Worm (Caenorhabditis elegans) whole organism, L1 larva: ENCODE data around the gene nadk-1.

Experiments
- C04F5.9 ChIP-seq: sonication (generic microtip); optimal IDR thresholded peaks from 2 replicates; lab custom pipeline; 2016; ENCODE audit warnings: missing genetic modification characterization, missing compliant biosample characterization
- C16A3.4 ChIP-seq: fragments of 150-350 bp; optimal IDR thresholded peaks from 2 replicates; lab custom pipeline; 2014; ENCODE audit warnings: missing biosample characterization, missing genetic modification characterization
- C34B4.2 ChIP-seq: sonication (generic microtip); optimal IDR thresholded peaks from 2 replicates; lab custom pipeline; 2017; ENCODE audit warnings: mild to moderate bottlenecking, missing genetic modification characterization, missing compliant biosample characterization
- aly-2 ChIP-seq: fragments of 150-350 bp; optimal IDR thresholded peaks from 2 replicates; lab custom pipeline; 2014; ENCODE audit warnings: missing biosample characterization, missing genetic modification characterization
- ceh-63 ChIP-seq: fragments of 200-800 bp; sonication (Bioruptor generic); optimal IDR thresholded peaks from 2 replicates; lab custom pipeline; 2018; ENCODE audit warnings: mild to moderate bottlenecking, missing genetic modification characterization, missing compliant biosample characterization
- ceh-82 ChIP-seq, 3 experiments: fragments of 150-350 bp in 1 of 3; sonication (generic microtip) in 2 of 3; optimal IDR thresholded peaks; 2 replicates each; lab custom pipeline; 2014 to 2017; ENCODE audit warnings: missing biosample characterization in 3 of 3, missing genetic modification characterization in 3 of 3
- ceh-88 ChIP-seq: fragments of 200-800 bp; sonication (Bioruptor generic); IDR thresholded peaks from 2 replicates; pipeline ENCODE4 v1.3.6; 2022; ENCODE audit warnings: missing genetic modification characterization, missing compliant biosample characterization
- ceh-90 ChIP-seq: sonication (generic microtip); optimal IDR thresholded peaks from 2 replicates; lab custom pipeline; 2016; ENCODE audit warnings: missing genetic modification characterization, missing compliant biosample characterization
- ces-1 ChIP-seq: fragments of 150-350 bp; optimal IDR thresholded peaks from 2 replicates; lab custom pipeline; 2014; ENCODE audit warnings: missing biosample characterization, missing genetic modification reagents, missing genetic modification characterization
- dsc-1 ChIP-seq: sonication (generic microtip); optimal IDR thresholded peaks from 2 replicates; lab custom pipeline; 2016; ENCODE audit warnings: mild to moderate bottlenecking, missing genetic modification characterization, missing compliant biosample characterization
- efl-1 ChIP-seq, 4 experiments: fragments of 150-350 bp; optimal IDR thresholded peaks in 3 of 4; peaks in 1 of 4; 1 replicate in 1 of 4; 2 replicates in 3 of 4; lab custom pipeline; 2014; ENCODE audit warnings: missing biosample characterization in 2 of 4, missing genetic modification characterization in 2 of 4, missing genetic modification reagents in 2 of 4
- egl-27 ChIP-seq, 2 experiments: fragments of 150-350 bp in 1 of 2; sonication (generic microtip); optimal IDR thresholded peaks; 3 replicates each; lab custom pipeline; 2017 to 2018; ENCODE audit warnings: missing biosample characterization in 2 of 2, missing genetic modification characterization in 2 of 2, missing genetic modification reagents in 2 of 2
- elt-2 ChIP-seq: sonication (generic microtip); optimal IDR thresholded peaks from 2 replicates; lab custom pipeline; 2016; ENCODE audit warnings: missing genetic modification characterization, mild to moderate bottlenecking, inconsistent platforms, missing compliant biosample characterization, missing genetic modification reagents
- elt-3 ChIP-seq, 6 experiments: fragments of 150-350 bp in 1 of 6; sonication (generic microtip); optimal IDR thresholded peaks; 2 replicates each; lab custom pipeline; 2017 to 2018; ENCODE audit warnings: missing biosample characterization in 6 of 6, missing genetic modification characterization in 6 of 6, inconsistent platforms in 1 of 6
- fkh-10 ChIP-seq: sonication (generic microtip); optimal IDR thresholded peaks from 2 replicates; lab custom pipeline; 2017; ENCODE audit warnings: missing biosample characterization, missing genetic modification reagents, missing genetic modification characterization
- hlh-17 ChIP-seq: fragments of 200-800 bp; sonication (Bioruptor generic); optimal IDR thresholded peaks from 2 replicates; lab custom pipeline; 2018; ENCODE audit warnings: missing genetic modification characterization, mild to moderate bottlenecking, missing compliant biosample characterization, moderate library complexity, borderline replicate concordance
- hpl-2 ChIP-seq: fragments of 150-350 bp; optimal IDR thresholded peaks from 2 replicates; lab custom pipeline; 2014; ENCODE audit warnings: missing biosample characterization, missing genetic modification reagents, missing genetic modification characterization
- irx-1 ChIP-seq: sonication (generic microtip); optimal IDR thresholded peaks from 2 replicates; lab custom pipeline; 2016; ENCODE audit warnings: missing genetic modification characterization, missing compliant biosample characterization
- isw-1 ChIP-seq: fragments of 200-800 bp; sonication (Bioruptor generic); IDR thresholded peaks from 2 replicates; pipeline ENCODE4 v1.3.6; 2022; ENCODE audit warnings: missing genetic modification characterization, missing compliant biosample characterization
- jun-1 ChIP-seq: fragments of 150-350 bp; optimal IDR thresholded peaks from 2 replicates; lab custom pipeline; 2014; ENCODE audit warnings: missing biosample characterization, missing genetic modification reagents, missing genetic modification characterization
- lin-14 ChIP-seq: fragments of 200-800 bp; sonication (Bioruptor generic); optimal IDR thresholded peaks from 2 replicates; lab custom pipeline; 2018; ENCODE audit warnings: mild to moderate bottlenecking, missing genetic modification characterization, moderate library complexity, missing compliant biosample characterization
- lin-15B ChIP-seq: fragments of 150-350 bp; sonication (generic microtip); optimal IDR thresholded peaks from 3 replicates; lab custom pipeline; 2014; ENCODE audit warnings: missing biosample characterization, missing genetic modification characterization
- lin-39 ChIP-seq: fragments of 150-350 bp; optimal IDR thresholded peaks from 2 replicates; lab custom pipeline; 2014; ENCODE audit warnings: missing biosample characterization, missing genetic modification reagents, missing genetic modification characterization
- lir-3 ChIP-seq: sonication (generic microtip); optimal IDR thresholded peaks from 2 replicates; lab custom pipeline; 2016; ENCODE audit warnings: mild to moderate bottlenecking, missing genetic modification characterization, moderate library complexity, missing compliant biosample characterization; ENCODE audit not compliant: poor library complexity
- lsy-2 ChIP-seq, 2 experiments: fragments of 150-350 bp; optimal IDR thresholded peaks; 2 replicates each; lab custom pipeline; 2014; ENCODE audit warnings: missing biosample characterization in 2 of 2, missing genetic modification characterization in 2 of 2
- mab-9 ChIP-seq: fragments of 200-800 bp; sonication (Bioruptor generic); IDR thresholded peaks from 2 replicates; pipeline ENCODE4 v1.3.6; 2022; ENCODE audit warnings: missing genetic modification reagents, missing genetic modification characterization, missing compliant biosample characterization
- mdl-1 ChIP-seq, 2 experiments: fragments of 150-350 bp; optimal IDR thresholded peaks; 2 replicates each; lab custom pipeline; 2014 to 2017; ENCODE audit warnings: missing biosample characterization in 2 of 2, missing genetic modification characterization in 2 of 2, inconsistent platforms in 1 of 2
- mef-2 ChIP-seq: fragments of 150-350 bp; optimal IDR thresholded peaks from 2 replicates; lab custom pipeline; 2014; ENCODE audit warnings: missing biosample characterization, missing genetic modification characterization
- nhr-12 ChIP-seq: sonication (generic microtip); optimal IDR thresholded peaks from 2 replicates; lab custom pipeline; 2017; ENCODE audit warnings: missing biosample characterization, missing genetic modification characterization
- nhr-19 ChIP-seq: fragments of 200-800 bp; sonication (Bioruptor generic); conservative IDR thresholded peaks from 2 replicates; pipeline ENCODE4 v1.3.6; 2022; ENCODE audit warnings: missing genetic modification characterization, missing compliant biosample characterization
- nhr-20 ChIP-seq: sonication (generic microtip); optimal IDR thresholded peaks from 2 replicates; lab custom pipeline; 2016; ENCODE audit warnings: mild to moderate bottlenecking, missing genetic modification characterization, missing compliant biosample characterization
- pag-3 ChIP-seq: sonication (generic microtip); optimal IDR thresholded peaks from 2 replicates; lab custom pipeline; 2017; ENCODE audit warnings: missing genetic modification characterization, mild to moderate bottlenecking, missing compliant biosample characterization, antibody characterized with exemption, borderline replicate concordance; ENCODE audit not compliant: insufficient read depth
- rnt-1 ChIP-seq: sonication (generic microtip); optimal IDR thresholded peaks from 2 replicates; lab custom pipeline; 2016; ENCODE audit warnings: mild to moderate bottlenecking, missing genetic modification characterization, moderate library complexity, missing compliant biosample characterization
- skn-1 ChIP-seq: fragments of 150-350 bp; optimal IDR thresholded peaks from 2 replicates; lab custom pipeline; 2014; ENCODE audit warnings: missing biosample characterization, missing genetic modification characterization
- sptf-1 ChIP-seq: fragments of 150-350 bp; optimal IDR thresholded peaks from 2 replicates; lab custom pipeline; 2014; ENCODE audit warnings: missing biosample characterization, missing genetic modification characterization
- sup-37 ChIP-seq: fragments of 200-800 bp; sonication (Bioruptor generic); optimal IDR thresholded peaks from 2 replicates; lab custom pipeline; 2018; ENCODE audit warnings: mild to moderate bottlenecking, missing genetic modification characterization, missing compliant biosample characterization
- tbx-2 ChIP-seq: sonication (generic microtip); optimal IDR thresholded peaks from 2 replicates; lab custom pipeline; 2016; ENCODE audit warnings: missing genetic modification characterization, missing compliant biosample characterization
- unc-130 ChIP-seq: fragments of 150-350 bp; optimal IDR thresholded peaks from 2 replicates; lab custom pipeline; 2017; ENCODE audit warnings: missing biosample characterization, missing genetic modification characterization, inconsistent platforms
- zag-1 ChIP-seq: fragments of 150-350 bp; optimal IDR thresholded peaks from 2 replicates; lab custom pipeline; 2014; ENCODE audit warnings: missing biosample characterization, missing genetic modification characterization
- zip-4 ChIP-seq: fragments of 200-800 bp; sonication (Bioruptor generic); optimal IDR thresholded peaks from 2 replicates; lab custom pipeline; 2018; ENCODE audit warnings: mild to moderate bottlenecking, missing genetic modification characterization, moderate library complexity, missing compliant biosample characterization

The nadk-1 gene

ce11 chrIV:1465462-1465861 is 8.6 kb downstream of the nadk-1 start:
- no peak for TF ChIP-seq sup-37 (GFP tag; lab: Kevin White, UChicago)
- TF ChIP-seq pag-3 (tag; lab: Kevin White, UChicago), result no peak
- no peak for TF ChIP-seq elt-2 (tag; lab: Kevin White, UChicago)
- TF ChIP-seq rnt-1 (tag; lab: Kevin White, UChicago), result no peak
- no peak for TF ChIP-seq lsy-2 (tag; optimal IDR thresholded peaks at IDR 0.05; lab: Kevin White, UChicago)
- no peak for TF ChIP-seq mef-2 (tag; lab: Kevin White, UChicago)
- TF ChIP-seq skn-1, result no peak
- TF ChIP-seq mdl-1 (tag; optimal IDR thresholded peaks at IDR 0.05; lab: Kevin White, UChicago), result no peak
- no peak for TF ChIP-seq nhr-19 (GFP tag; lab: Robert Waterston, UW)
- TF ChIP-seq lin-15B (tag; lab: Kevin White, UChicago), result no peak
- no peak for TF ChIP-seq C04F5.9 (tag; lab: Kevin White, UChicago)
- TF ChIP-seq lin-39 (tag; lab: Kevin White, UChicago), result no peak
- TF ChIP-seq, all 84 proteins: peak for 0

ce11 chrIV:1469093-1469492 is 12.2 kb downstream of the nadk-1 start:
- TF ChIP-seq nhr-20 (tag; lab: Kevin White, UChicago) (no peak), hpl-2 (GFP tag; lab: Kevin White, UChicago) (no peak), lir-3 (tag; lab: Kevin White, UChicago) (no peak), tbx-2 (tag; lab: Kevin White, UChicago) (no peak)

- no peak for TF ChIP-seq zag-1
- TF ChIP-seq irx-1, result no peak
- no peak for TF ChIP-seq C04F5.9 (tag; lab: Kevin White, UChicago)
- TF ChIP-seq C16A3.4 (tag; lab: Kevin White, UChicago), result no peak
- TF ChIP-seq lin-15B (tag; lab: Kevin White, UChicago), result no peak
- TF ChIP-seq aly-2 (tag; lab: Kevin White, UChicago), result no peak
- no peak for TF ChIP-seq isw-1 (GFP tag; lab: Robert Waterston, UW)
- no peak for TF ChIP-seq nhr-12 (tag; lab: Kevin White, UChicago)
- TF ChIP-seq egl-27 (tag; optimal IDR thresholded peaks at IDR 0.05; lab: Kevin White, UChicago), result no peak
- no peak for TF ChIP-seq ceh-82 (tag; optimal IDR thresholded peaks at IDR 0.05; lab: Kevin White, UChicago)
- TF ChIP-seq zip-4 (GFP tag; lab: Kevin White, UChicago), result no peak
These were observed 13.5 kb downstream of the nadk-1 start for ce11 chrIV:1470364-1470763.

ce11 chrIV:1472145-1472544 is 15.3 kb downstream of the nadk-1 start:
- TF ChIP-seq unc-130 (tag; lab: Kevin White, UChicago), result no peak
- no peak for TF ChIP-seq mab-9 (GFP tag; lab: Robert Waterston, UW)
- no peak for TF ChIP-seq lin-39 (tag; lab: Kevin White, UChicago)
- no peak for TF ChIP-seq hlh-17
- TF ChIP-seq ceh-90, result no peak
- no peak for TF ChIP-seq ceh-63 (GFP tag; lab: Kevin White, UChicago)
- TF ChIP-seq elt-3 (tag; optimal IDR thresholded peaks at IDR 0.05; lab: Kevin White, UChicago), result no peak

- no peak for TF ChIP-seq fkh-10 (GFP tag; lab: Kevin White, UChicago)
- peak; percentile 3 for TF ChIP-seq lin-14 (GFP tag; lab: Kevin White, UChicago)
- peak; percentile 31 for TF ChIP-seq ceh-63 (GFP tag; lab: Kevin White, UChicago)
- TF ChIP-seq C34B4.2 (tag; lab: Kevin White, UChicago), result no peak
- TF ChIP-seq efl-1 (optimal IDR thresholded peaks at IDR 0.05; lab: Kevin White, UChicago), result no peak
- peak in 1 of 2 experiments; percentile 21 for TF ChIP-seq efl-1 (GFP tag; optimal IDR thresholded peaks at IDR 0.05 in 1 of 2; lab: Kevin White, UChicago)
- no peak for TF ChIP-seq C04F5.9 (tag; lab: Kevin White, UChicago)
- TF ChIP-seq ces-1, result no peak
- TF ChIP-seq sptf-1, result no peak
- TF ChIP-seq jun-1 (tag; lab: Kevin White, UChicago), result no peak
- TF ChIP-seq C16A3.4 (tag; lab: Kevin White, UChicago), result no peak
- TF ChIP-seq ceh-88 (GFP tag; lab: Robert Waterston, UW), result no peak
- TF ChIP-seq dsc-1 (tag; lab: Kevin White, UChicago), result no peak
These were observed 18.1 kb downstream of the nadk-1 start, which contains the start of gene Y77E11A.12 for ce11 chrIV:1475009-1475408. Y77E11A.12 (minus strand) TSS chrIV:1475109.
